Worm (Caenorhabditis elegans) whole organism, L2 larva: ENCODE measurements around the gene oac-14.

Experiments
- lsy-2 ChIP-seq, 2 experiments: fragments of 150-350 bp in 1 of 2; sonication (generic microtip) in 1 of 2; optimal IDR thresholded peaks; 2 replicates each; lab custom pipeline; 2014 to 2017; ENCODE audit warnings: missing biosample characterization in 2 of 2, missing genetic modification characterization in 2 of 2
- sma-3 ChIP-seq: sonication (generic microtip); optimal IDR thresholded peaks from 2 replicates; lab custom pipeline; 2016; ENCODE audit warnings: missing genetic modification reagents, missing genetic modification characterization, missing compliant biosample characterization

DNA sequence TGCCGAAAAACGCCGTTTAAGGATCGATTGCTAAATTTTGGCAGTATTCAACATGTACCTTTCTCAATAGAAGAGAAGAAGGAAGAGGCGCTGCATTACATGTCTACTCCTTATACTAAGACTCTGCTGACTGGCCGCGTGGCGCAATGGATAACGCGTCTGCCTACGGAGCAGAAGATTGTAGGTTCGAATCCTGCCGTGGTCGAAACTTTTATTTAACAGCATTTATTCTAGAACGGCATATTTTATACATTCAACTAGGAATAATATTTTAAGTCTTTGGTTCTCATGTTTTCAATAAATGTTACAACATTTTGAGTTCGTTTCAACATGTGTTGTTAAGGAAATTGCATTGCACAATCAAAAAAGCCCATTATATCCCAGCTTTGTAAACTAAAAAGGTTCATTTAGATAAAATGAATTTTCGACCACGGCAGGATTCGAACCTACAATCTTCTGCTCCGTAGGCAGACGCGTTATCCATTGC is 9.2 kb downstream of the oac-14 start:
- TF ChIP-seq sma-3 (GFP tag; lab: Kevin White, UChicago) = peak; percentile 60
- TF ChIP-seq lsy-2 (tag; optimal IDR thresholded peaks at IDR 0.05; lab: Kevin White, UChicago) = peak in 1 of 2 experiments; percentile 37
